Worm (Caenorhabditis elegans) whole organism, L3 larva: ENCODE data around the gene pptr-2.

ENCODE experiments used
- R02D3.7 ChIP-seq: fragments of 150-350 bp; optimal IDR thresholded peaks from 2 replicates; lab custom pipeline; 2014; ENCODE audit warnings: missing biosample characterization, missing genetic modification characterization
- ZK546.5 ChIP-seq: sonication (generic microtip); optimal IDR thresholded peaks from 2 replicates; lab custom pipeline; 2017; ENCODE audit warnings: missing biosample characterization, missing genetic modification characterization
- aly-2 ChIP-seq: fragments of 150-350 bp; optimal IDR thresholded peaks from 2 replicates; lab custom pipeline; 2014; ENCODE audit warnings: missing biosample characterization, missing genetic modification characterization
- ama-1 ChIP-seq: fragments of 150-350 bp; optimal IDR thresholded peaks from 2 replicates; lab custom pipeline; 2018
- ceh-16 ChIP-seq: sonication (generic microtip); optimal IDR thresholded peaks from 2 replicates; lab custom pipeline; 2017; ENCODE audit warnings: missing biosample characterization, missing genetic modification characterization
- ceh-28 ChIP-seq: fragments of 150-350 bp; optimal IDR thresholded peaks from 2 replicates; lab custom pipeline; 2014; ENCODE audit warnings: missing biosample characterization, missing genetic modification reagents, missing genetic modification characterization
- ceh-82 ChIP-seq: fragments of 150-350 bp; optimal IDR thresholded peaks from 2 replicates; lab custom pipeline; 2014; ENCODE audit warnings: missing biosample characterization, missing genetic modification characterization
- ceh-9 ChIP-seq: sonication (generic microtip); optimal IDR thresholded peaks from 2 replicates; lab custom pipeline; 2018; ENCODE audit warnings: missing biosample characterization, missing genetic modification characterization
- daf-12 ChIP-seq: fragments of 150-350 bp; optimal IDR thresholded peaks from 2 replicates; lab custom pipeline; 2014; ENCODE audit warnings: missing biosample characterization, missing genetic modification reagents, missing genetic modification characterization
- egl-27 ChIP-seq: sonication (generic microtip); optimal IDR thresholded peaks from 4 replicates; lab custom pipeline; 2017; ENCODE audit warnings: missing biosample characterization, missing genetic modification reagents, missing genetic modification characterization
- egl-5 ChIP-seq: fragments of 150-350 bp; optimal IDR thresholded peaks from 2 replicates; lab custom pipeline; 2017; ENCODE audit warnings: missing biosample characterization, missing genetic modification reagents, missing genetic modification characterization, inconsistent platforms
- elt-1 ChIP-seq: fragments of 150-350 bp; optimal IDR thresholded peaks from 2 replicates; lab custom pipeline; 2014; ENCODE audit warnings: missing biosample characterization, missing genetic modification characterization
- elt-2 ChIP-seq: sonication (generic microtip); optimal IDR thresholded peaks from 2 replicates; lab custom pipeline; 2016; ENCODE audit warnings: missing genetic modification reagents, mild to moderate bottlenecking, missing genetic modification characterization, missing compliant biosample characterization
- elt-3 ChIP-seq, 3 experiments: fragments of 150-350 bp in 1 of 3; sonication (generic microtip) in 2 of 3; optimal IDR thresholded peaks; 2 replicates in 2 of 3; 4 replicates in 1 of 3; lab custom pipeline; 2014 to 2017; ENCODE audit warnings: missing biosample characterization in 3 of 3, missing genetic modification characterization in 3 of 3
- eor-1 ChIP-seq, 2 experiments: fragments of 150-350 bp; optimal IDR thresholded peaks; 2 replicates each; lab custom pipeline; 2014 to 2018; ENCODE audit warnings: missing biosample characterization in 2 of 2, missing genetic modification characterization in 2 of 2
- fkh-10 ChIP-seq: sonication (generic microtip); optimal IDR thresholded peaks from 2 replicates; lab custom pipeline; 2017; ENCODE audit warnings: missing biosample characterization, missing genetic modification reagents, missing genetic modification characterization
- fkh-2 ChIP-seq: fragments of 150-350 bp; optimal IDR thresholded peaks from 2 replicates; lab custom pipeline; 2014; ENCODE audit warnings: missing biosample characterization, missing genetic modification reagents, missing genetic modification characterization
- fos-1 ChIP-seq: fragments of 150-350 bp; optimal IDR thresholded peaks from 2 replicates; lab custom pipeline; 2014; ENCODE audit warnings: missing biosample characterization, missing genetic modification characterization
- hmg-11 ChIP-seq: sonication (generic microtip); optimal IDR thresholded peaks from 2 replicates; lab custom pipeline; 2016; ENCODE audit warnings: missing genetic modification characterization, missing compliant biosample characterization
- jun-1 ChIP-seq: fragments of 150-350 bp; optimal IDR thresholded peaks from 2 replicates; lab custom pipeline; 2014; ENCODE audit warnings: missing biosample characterization, missing genetic modification reagents, missing genetic modification characterization
- lin-15B ChIP-seq: fragments of 150-350 bp; optimal IDR thresholded peaks from 2 replicates; lab custom pipeline; 2014; ENCODE audit warnings: missing biosample characterization, missing genetic modification characterization
- lsy-12 ChIP-seq: sonication (generic microtip); optimal IDR thresholded peaks from 2 replicates; lab custom pipeline; 2016; ENCODE audit warnings: mild to moderate bottlenecking, missing genetic modification characterization, missing compliant biosample characterization
- mdl-1 ChIP-seq: fragments of 150-350 bp; optimal IDR thresholded peaks from 2 replicates; lab custom pipeline; 2014; ENCODE audit warnings: missing biosample characterization, missing genetic modification characterization
- mml-1 ChIP-seq: fragments of 150-350 bp; sonication (generic microtip); optimal IDR thresholded peaks from 3 replicates; lab custom pipeline; 2014; ENCODE audit warnings: missing biosample characterization, missing genetic modification characterization
- nfya-1 ChIP-seq: sonication (generic microtip); optimal IDR thresholded peaks from 2 replicates; lab custom pipeline; 2017; ENCODE audit warnings: missing genetic modification characterization, mild to moderate bottlenecking, missing compliant biosample characterization, antibody characterized with exemption, moderate library complexity; ENCODE audit not compliant: insufficient read depth
- nhr-11 ChIP-seq: fragments of 150-350 bp; optimal IDR thresholded peaks from 2 replicates; lab custom pipeline; 2014; ENCODE audit warnings: missing biosample characterization, missing genetic modification characterization
- nhr-12 ChIP-seq: fragments of 150-350 bp; optimal IDR thresholded peaks from 2 replicates; lab custom pipeline; 2014; ENCODE audit warnings: missing biosample characterization, missing genetic modification characterization
- nhr-23 ChIP-seq: fragments of 150-350 bp; optimal IDR thresholded peaks from 2 replicates; lab custom pipeline; 2014; ENCODE audit warnings: missing biosample characterization, missing genetic modification reagents, missing genetic modification characterization
- nhr-237 ChIP-seq: fragments of 150-350 bp; optimal IDR thresholded peaks from 2 replicates; lab custom pipeline; 2014; ENCODE audit warnings: missing biosample characterization, missing genetic modification characterization
- nhr-25 ChIP-seq: sonication (generic microtip); optimal IDR thresholded peaks from 2 replicates; lab custom pipeline; 2017; ENCODE audit warnings: missing biosample characterization, missing genetic modification characterization
- nhr-28 ChIP-seq: fragments of 150-350 bp; optimal IDR thresholded peaks from 2 replicates; lab custom pipeline; 2014; ENCODE audit warnings: missing biosample characterization, missing genetic modification characterization
- nhr-43 ChIP-seq: sonication (generic microtip); optimal IDR thresholded peaks from 2 replicates; lab custom pipeline; 2016; ENCODE audit warnings: mild to moderate bottlenecking, missing genetic modification characterization, missing compliant biosample characterization; ENCODE audit not compliant: poor library complexity, severe bottlenecking
- nhr-67 ChIP-seq: fragments of 150-350 bp; optimal IDR thresholded peaks from 2 replicates; lab custom pipeline; 2014; ENCODE audit warnings: missing biosample characterization, missing genetic modification characterization
- nhr-76 ChIP-seq: fragments of 150-350 bp; sonication (generic microtip); optimal IDR thresholded peaks from 5 replicates; lab custom pipeline; 2014; ENCODE audit warnings: missing biosample characterization, missing genetic modification characterization
- nhr-77 ChIP-seq: fragments of 150-350 bp; optimal IDR thresholded peaks from 2 replicates; lab custom pipeline; 2014; ENCODE audit warnings: missing biosample characterization, missing genetic modification characterization
- pha-4 ChIP-seq: fragments of 150-350 bp; optimal IDR thresholded peaks from 2 replicates; lab custom pipeline; 2014; ENCODE audit warnings: missing biosample characterization, missing genetic modification reagents, missing genetic modification characterization
- pqm-1 ChIP-seq: fragments of 150-350 bp; optimal IDR thresholded peaks from 2 replicates; lab custom pipeline; 2017; ENCODE audit warnings: missing biosample characterization, missing genetic modification characterization, inconsistent platforms
- sea-2 ChIP-seq: fragments of 150-350 bp; sonication (generic microtip); optimal IDR thresholded peaks from 4 replicates; lab custom pipeline; 2014; ENCODE audit warnings: missing biosample characterization, missing genetic modification reagents, missing genetic modification characterization
- skn-1 ChIP-seq: fragments of 150-350 bp; optimal IDR thresholded peaks from 2 replicates; lab custom pipeline; 2014; ENCODE audit warnings: missing biosample characterization, missing genetic modification characterization
- snpc-4 ChIP-seq: fragments of 150-350 bp; optimal IDR thresholded peaks from 2 replicates; lab custom pipeline; 2014; ENCODE audit warnings: missing biosample characterization, missing genetic modification characterization
- tbx-2 ChIP-seq: sonication (generic microtip); optimal IDR thresholded peaks from 2 replicates; lab custom pipeline; 2016; ENCODE audit warnings: mild to moderate bottlenecking, missing genetic modification characterization, missing compliant biosample characterization
- unc-39 ChIP-seq: sonication (generic microtip); optimal IDR thresholded peaks from 4 replicates; lab custom pipeline; 2017; ENCODE audit warnings: missing biosample characterization, missing genetic modification characterization
- unc-62 ChIP-seq: fragments of 150-350 bp; sonication (generic microtip); optimal IDR thresholded peaks from 4 replicates; lab custom pipeline; 2014; ENCODE audit warnings: missing biosample characterization, missing genetic modification reagents, missing genetic modification characterization
- zag-1 ChIP-seq: fragments of 150-350 bp; optimal IDR thresholded peaks from 2 replicates; lab custom pipeline; 2014; ENCODE audit warnings: missing biosample characterization, missing genetic modification characterization
- ztf-4 ChIP-seq: fragments of 150-350 bp; optimal IDR thresholded peaks from 2 replicates; lab custom pipeline; 2014; ENCODE audit warnings: missing biosample characterization, missing genetic modification characterization

The pptr-2 gene

DNA sequence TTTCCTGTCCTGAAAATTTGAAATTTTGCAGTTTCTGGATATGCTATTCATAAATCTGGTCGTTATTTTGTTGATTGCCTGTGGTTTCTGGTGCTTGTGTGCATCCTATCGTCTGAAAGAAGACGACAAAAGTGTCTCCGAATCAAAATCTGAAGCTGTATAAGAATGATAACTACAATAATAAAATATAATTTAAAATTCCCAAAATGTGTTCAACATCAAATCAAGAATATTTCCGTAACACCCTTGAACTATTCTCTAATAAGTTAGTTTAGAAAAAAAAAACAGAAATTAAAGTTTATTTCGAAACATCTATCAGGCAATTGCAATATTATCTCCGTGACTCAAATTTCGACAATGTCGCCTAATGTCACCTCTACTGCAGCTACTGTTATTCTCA lies 5.7 kb upstream of the pptr-2 start, which contains the start of gene C45B11.8:
Gene C45B11.8 (plus strand): TSS at position 301 of the 400 bp plus-strand sequence.
- TF ChIP-seq aly-2 (tag; lab: Kevin White, UChicago) (no peak), mdl-1 (tag; lab: Kevin White, UChicago) (no peak), unc-39 (tag; lab: Kevin White, UChicago) (no peak), daf-12 (no peak), pha-4 (no peak), nhr-11 (tag; lab: Kevin White, UChicago) (no peak), ama-1 (no peak), fkh-2 (tag; lab: Kevin White, UChicago) (no peak), sea-2 (GFP tag; lab: Kevin White, UChicago) (no peak), lsy-12 (no peak), ceh-16 (no peak), snpc-4 (tag; lab: Kevin White, UChicago) (no peak), egl-27 (no peak), eor-1 (tag; optimal IDR thresholded peaks at IDR 0.05; lab: Kevin White, UChicago) (no peak), nhr-12 (tag; lab: Kevin White, UChicago) (no peak), elt-3 (tag; optimal IDR thresholded peaks at IDR 0.05; lab: Kevin White, UChicago) (no peak), hmg-11 (no peak)

DNA sequence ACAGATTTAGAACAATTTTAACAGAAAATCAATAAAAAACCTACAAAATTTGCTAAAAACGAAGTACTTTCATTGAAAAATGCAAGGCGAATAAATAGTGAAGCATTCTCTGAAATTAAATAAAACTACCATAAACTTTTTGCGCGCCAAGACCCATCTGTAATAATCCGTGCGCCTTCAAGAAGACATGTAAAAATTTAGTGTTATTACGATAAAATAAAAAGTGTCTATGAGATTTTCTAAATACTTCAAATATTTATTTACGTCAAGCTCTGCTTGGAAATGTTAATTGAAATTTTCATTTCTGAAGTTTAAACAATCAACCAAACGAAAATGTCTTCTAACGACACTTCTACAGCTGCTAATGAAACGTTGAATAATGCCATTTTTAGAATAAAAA lies 5.3 kb upstream of the pptr-2 start, which contains the start of gene C45B11.9:
Gene C45B11.9 (plus strand): TSS at position 301 of the 400 bp plus-strand sequence.
- TF ChIP-seq egl-27 (no peak), nfya-1 (tag; lab: Kevin White, UChicago) (no peak), nhr-43 (no peak)

DNA sequence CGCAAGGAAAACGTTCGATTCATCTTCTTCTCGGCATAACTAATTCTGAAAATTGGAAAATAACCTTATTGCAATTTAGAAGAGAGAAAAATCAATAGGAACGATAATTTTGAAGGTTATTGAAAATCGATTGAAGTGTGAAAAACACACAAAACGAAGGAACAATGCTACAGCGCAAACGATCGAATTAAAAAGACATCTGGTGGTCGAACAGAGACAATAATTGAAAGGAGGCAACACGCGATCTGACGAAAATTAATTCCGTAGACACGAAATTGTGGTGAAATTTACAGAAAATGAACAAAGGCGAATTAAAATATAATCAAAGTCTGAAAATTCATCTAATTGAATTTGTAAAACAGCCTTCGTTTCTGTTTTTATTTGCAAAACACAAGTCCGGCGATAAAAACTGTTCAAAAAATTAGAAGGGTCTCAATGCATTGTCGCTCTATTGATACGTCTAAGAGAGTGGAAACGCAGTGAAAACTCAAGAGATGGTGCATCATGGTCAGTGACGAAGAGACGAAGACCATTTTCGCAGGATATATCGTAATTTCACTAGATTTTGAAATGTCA lies 4.7 kb upstream of the pptr-2 start, which contains the start of gene pak-2:
Gene pak-2 (minus strand): TSS at position 51 of the 576 bp plus-strand sequence.
- TF ChIP-seq ceh-82 (tag; lab: Kevin White, UChicago): no peak
- TF ChIP-seq daf-12: no peak
- TF ChIP-seq egl-5 (tag; lab: Kevin White, UChicago): peak; percentile 72
- peak; percentile 64 for TF ChIP-seq elt-2 (tag; lab: Kevin White, UChicago)
- TF ChIP-seq nhr-76 (tag; lab: Kevin White, UChicago): no peak
- no peak for TF ChIP-seq R02D3.7 (tag; lab: Kevin White, UChicago)
- no peak for TF ChIP-seq ama-1
- no peak for TF ChIP-seq elt-1 (tag; lab: Kevin White, UChicago)
- TF ChIP-seq sea-2 (GFP tag; lab: Kevin White, UChicago): no peak
- no peak for TF ChIP-seq nhr-77
- no peak for TF ChIP-seq nhr-12 (tag; lab: Kevin White, UChicago)
- TF ChIP-seq nhr-28 (tag; lab: Kevin White, UChicago): no peak
- no peak for TF ChIP-seq fos-1 (tag; lab: Kevin White, UChicago)
- TF ChIP-seq nhr-23 (tag; lab: Kevin White, UChicago): peak; percentile 70
- peak; percentile 24 for TF ChIP-seq nhr-11 (tag; lab: Kevin White, UChicago)
- no peak for TF ChIP-seq mml-1 (tag; lab: Kevin White, UChicago)
- no peak for TF ChIP-seq ztf-4
- no peak for TF ChIP-seq unc-39 (tag; lab: Kevin White, UChicago)
- no peak for TF ChIP-seq zag-1 (tag; lab: Kevin White, UChicago)
- TF ChIP-seq fkh-2 (tag; lab: Kevin White, UChicago): no peak
- TF ChIP-seq unc-62 (GFP tag; lab: Kevin White, UChicago): peak; percentile 49
- TF ChIP-seq jun-1 (tag; lab: Kevin White, UChicago): peak; percentile 8
- peak; percentile 73 for TF ChIP-seq nfya-1 (tag; lab: Kevin White, UChicago)
- peak; percentile 82 for TF ChIP-seq pha-4
- TF ChIP-seq ceh-9 (tag; lab: Kevin White, UChicago): no peak
- TF ChIP-seq nhr-67: no peak
- TF ChIP-seq ceh-16: no peak
- TF ChIP-seq hmg-11: peak; percentile 78
- peak; percentile 85 for TF ChIP-seq lin-15B (tag; lab: Kevin White, UChicago)
- TF ChIP-seq nhr-237 (tag; lab: Kevin White, UChicago): no peak
- TF ChIP-seq elt-3 (tag; optimal IDR thresholded peaks at IDR 0.05; lab: Kevin White, UChicago): no peak
- TF ChIP-seq tbx-2 (tag; lab: Kevin White, UChicago): no peak
- peak; percentile 28 for TF ChIP-seq lsy-12
- TF ChIP-seq skn-1: no peak
- TF ChIP-seq pqm-1 (tag; lab: Kevin White, UChicago): peak; percentile 28
- TF ChIP-seq aly-2 (tag; lab: Kevin White, UChicago): no peak
- peak; percentile 34 for TF ChIP-seq ceh-28
- peak; percentile 62 for TF ChIP-seq nhr-43
- peak; percentile 40 for TF ChIP-seq nhr-25 (tag; lab: Kevin White, UChicago)
- TF ChIP-seq mdl-1 (tag; lab: Kevin White, UChicago): no peak
- no peak for TF ChIP-seq eor-1 (tag; optimal IDR thresholded peaks at IDR 0.05; lab: Kevin White, UChicago)
- TF ChIP-seq egl-27: no peak
- TF ChIP-seq fkh-10: peak; percentile 7
- no peak for TF ChIP-seq ZK546.5 (tag; lab: Kevin White, UChicago)
